Worm (Caenorhabditis elegans) whole organism, L4 larva: ENCODE measurements around the gene C05G5.2.

Source experiments
- D1046.2 ChIP-seq: fragments of 200-800 bp; sonication (Bioruptor generic); IDR thresholded peaks from 2 replicates; pipeline ENCODE4 v1.3.6; 2022; ENCODE audit warnings: missing genetic modification characterization, missing compliant biosample characterization
- F10B5.3 ChIP-seq: sonication (generic microtip); optimal IDR thresholded peaks from 2 replicates; lab custom pipeline; 2016; ENCODE audit warnings: mild to moderate bottlenecking, missing genetic modification characterization, missing compliant biosample characterization
- F26F4.8 ChIP-seq: fragments of 200-800 bp; sonication (Bioruptor generic); conservative IDR thresholded peaks from 2 replicates; pipeline ENCODE4 v1.3.6; 2022; ENCODE audit warnings: missing genetic modification characterization, missing compliant biosample characterization
- aha-1 ChIP-seq: fragments of 150-350 bp; peaks from one replicate; lab custom pipeline; 2014; ENCODE audit warnings: missing biosample characterization, missing genetic modification characterization
- ama-1 ChIP-seq: fragments of 150-350 bp; optimal IDR thresholded peaks from 2 replicates; lab custom pipeline; 2014; ENCODE audit warnings: inconsistent platforms, mixed read lengths
- ceh-20 ChIP-seq: fragments of 200-800 bp; sonication (Bioruptor generic); IDR thresholded peaks from 2 replicates; pipeline ENCODE4 v1.3.6; 2022; ENCODE audit warnings: missing genetic modification reagents, missing genetic modification characterization, missing compliant biosample characterization
- ceh-32 ChIP-seq: sonication (generic microtip); optimal IDR thresholded peaks from 2 replicates; lab custom pipeline; 2016; ENCODE audit warnings: mild to moderate bottlenecking, missing genetic modification characterization, missing compliant biosample characterization; ENCODE audit not compliant: poor library complexity
- daf-12 ChIP-seq: fragments of 150-350 bp; optimal IDR thresholded peaks from 2 replicates; lab custom pipeline; 2014; ENCODE audit warnings: missing biosample characterization, missing genetic modification reagents, missing genetic modification characterization
- daf-16 ChIP-seq, 3 experiments: sonication (generic microtip); optimal IDR thresholded peaks; 2 replicates each; lab custom pipeline; 2016 to 2017; ENCODE audit warnings: missing genetic modification characterization in 3 of 3, missing genetic modification reagents in 3 of 3, mild to moderate bottlenecking in 2 of 3, missing compliant biosample characterization in 2 of 3, missing biosample characterization in 1 of 3, moderate library complexity in 1 of 3
- dmd-6 ChIP-seq: fragments of 200-800 bp; sonication (Bioruptor generic); IDR thresholded peaks from 2 replicates; pipeline ENCODE4 v1.3.6; 2022; ENCODE audit warnings: missing genetic modification reagents, missing genetic modification characterization, missing compliant biosample characterization
- egl-43 ChIP-seq: fragments of 200-800 bp; sonication (Bioruptor generic); IDR thresholded peaks from 2 replicates; pipeline ENCODE4 v1.3.6; 2022; ENCODE audit warnings: missing genetic modification reagents, missing genetic modification characterization, missing compliant biosample characterization
- fkh-10 ChIP-seq: fragments of 150-350 bp; optimal IDR thresholded peaks from 2 replicates; lab custom pipeline; 2014; ENCODE audit warnings: missing biosample characterization, missing genetic modification reagents, missing genetic modification characterization
- gei-8 ChIP-seq: fragments of 200-800 bp; sonication (Bioruptor generic); optimal IDR thresholded peaks from 2 replicates; lab custom pipeline; 2018; ENCODE audit warnings: mild to moderate bottlenecking, missing genetic modification characterization, missing compliant biosample characterization
- hlh-11 ChIP-seq: fragments of 200-800 bp; sonication (Bioruptor generic); optimal IDR thresholded peaks from 2 replicates; lab custom pipeline; 2018; ENCODE audit warnings: mild to moderate bottlenecking, missing genetic modification characterization, missing compliant biosample characterization
- hlh-30 ChIP-seq: sonication (generic microtip); optimal IDR thresholded peaks from 2 replicates; lab custom pipeline; 2017; ENCODE audit warnings: antibody characterized with exemption, mild to moderate bottlenecking, missing genetic modification characterization, missing compliant biosample characterization; ENCODE audit not compliant: insufficient read depth
- hmg-1.1 ChIP-seq: fragments of 200-800 bp; sonication (Bioruptor generic); IDR thresholded peaks from 2 replicates; pipeline ENCODE4 v1.3.6; 2022; ENCODE audit warnings: missing genetic modification reagents, missing genetic modification characterization, missing compliant biosample characterization
- lin-13 ChIP-seq: fragments of 150-350 bp; optimal IDR thresholded peaks from 2 replicates; lab custom pipeline; 2014; ENCODE audit warnings: missing biosample characterization, missing genetic modification reagents, missing genetic modification characterization
- madf-5 ChIP-seq, 2 experiments: fragments of 200-800 bp; sonication (Bioruptor generic); IDR thresholded peaks; 2 replicates each; pipeline ENCODE4 v1.3.6; 2022; ENCODE audit warnings: missing compliant biosample characterization in 2 of 2, missing genetic modification characterization in 2 of 2
- mdl-1 ChIP-seq, 2 experiments: fragments of 150-350 bp in 1 of 2; sonication (generic microtip) in 1 of 2; optimal IDR thresholded peaks; 2 replicates each; lab custom pipeline; 2014 to 2017; ENCODE audit warnings: missing biosample characterization in 2 of 2, missing genetic modification characterization in 2 of 2
- mep-1 ChIP-seq: fragments of 150-350 bp; sonication (generic microtip); optimal IDR thresholded peaks from 3 replicates; lab custom pipeline; 2014; ENCODE audit warnings: missing biosample characterization, missing genetic modification characterization
- mes-2 ChIP-seq: sonication (generic microtip); optimal IDR thresholded peaks from 2 replicates; lab custom pipeline; 2016; ENCODE audit warnings: missing genotype, mild to moderate bottlenecking, missing genetic modification characterization, missing compliant biosample characterization; ENCODE audit not compliant: poor library complexity, severe bottlenecking
- mxl-2 ChIP-seq: fragments of 200-800 bp; sonication (Bioruptor generic); conservative IDR thresholded peaks from 2 replicates; pipeline ENCODE4 v1.3.6; 2022; ENCODE audit warnings: missing genetic modification reagents, missing genetic modification characterization, missing compliant biosample characterization
- mxl-3 ChIP-seq: fragments of 200-800 bp; sonication (Bioruptor generic); optimal IDR thresholded peaks from 2 replicates; lab custom pipeline; 2018; ENCODE audit warnings: mild to moderate bottlenecking, missing genetic modification characterization, missing compliant biosample characterization
- nhr-11 ChIP-seq: fragments of 150-350 bp; optimal IDR thresholded peaks from 2 replicates; lab custom pipeline; 2014; ENCODE audit warnings: missing biosample characterization, missing genetic modification characterization
- nhr-111 ChIP-seq: fragments of 200-800 bp; sonication (Bioruptor generic); optimal IDR thresholded peaks from 2 replicates; lab custom pipeline; 2018; ENCODE audit warnings: mild to moderate bottlenecking, missing genetic modification characterization, missing compliant biosample characterization
- nhr-41 ChIP-seq: fragments of 200-800 bp; sonication (Bioruptor generic); IDR thresholded peaks from 2 replicates; pipeline ENCODE4 v1.3.6; 2022; ENCODE audit warnings: missing genetic modification reagents, missing genetic modification characterization, missing compliant biosample characterization
- nhr-42 ChIP-seq: fragments of 200-800 bp; sonication (Bioruptor generic); IDR thresholded peaks from 2 replicates; pipeline ENCODE4 v1.3.6; 2022; ENCODE audit warnings: missing genetic modification characterization, missing compliant biosample characterization
- nhr-48 ChIP-seq: sonication (generic microtip); optimal IDR thresholded peaks from 2 replicates; lab custom pipeline; 2016; ENCODE audit warnings: mild to moderate bottlenecking, missing genetic modification characterization, missing compliant biosample characterization
- nhr-76 ChIP-seq: fragments of 150-350 bp; optimal IDR thresholded peaks from 2 replicates; lab custom pipeline; 2014; ENCODE audit warnings: missing biosample characterization, missing genetic modification characterization
- nhr-77 ChIP-seq: fragments of 150-350 bp; optimal IDR thresholded peaks from 2 replicates; lab custom pipeline; 2014; ENCODE audit warnings: missing biosample characterization, missing genetic modification characterization
- pha-4 ChIP-seq, 2 experiments: fragments of 150-350 bp in 1 of 2; fragments of 200-800 bp in 1 of 2; sonication (Bioruptor generic) in 1 of 2; IDR thresholded peaks in 1 of 2; optimal IDR thresholded peaks in 1 of 2; 2 replicates each; pipeline versions ENCODE4 v1.3.6 to Lab custom; 2014 to 2022; ENCODE audit warnings: missing genetic modification characterization in 2 of 2, missing genetic modification reagents in 2 of 2, missing biosample characterization in 1 of 2, missing compliant biosample characterization in 1 of 2
- sdz-12 ChIP-seq: fragments of 200-800 bp; sonication (Bioruptor generic); optimal IDR thresholded peaks from 2 replicates; lab custom pipeline; 2018; ENCODE audit warnings: mild to moderate bottlenecking, missing genetic modification characterization, missing compliant biosample characterization
- snpc-1.2 ChIP-seq: fragments of 200-800 bp; sonication (Bioruptor generic); IDR thresholded peaks from 2 replicates; pipeline ENCODE4 v1.3.6; 2022; ENCODE audit warnings: missing genetic modification reagents, missing genetic modification characterization, missing compliant biosample characterization
- tra-1 ChIP-seq: fragments of 200-800 bp; sonication (Bioruptor generic); IDR thresholded peaks from 2 replicates; pipeline ENCODE4 v1.3.6; 2022; ENCODE audit warnings: missing genetic modification reagents, missing genetic modification characterization, missing compliant biosample characterization
- unc-62 ChIP-seq, 3 experiments: fragments of 150-350 bp in 1 of 3; sonication (generic microtip); optimal IDR thresholded peaks in 2 of 3; peaks in 1 of 3; 1 replicate in 1 of 3; 2 replicates in 2 of 3; lab custom pipeline; 2014 to 2017; ENCODE audit warnings: missing biosample characterization in 3 of 3, missing genetic modification characterization in 3 of 3, missing genetic modification reagents in 3 of 3, missing genotype in 1 of 3
- vab-7 ChIP-seq: fragments of 200-800 bp; sonication (Bioruptor generic); IDR thresholded peaks from 2 replicates; pipeline ENCODE4 v1.3.6; 2022; ENCODE audit warnings: missing genetic modification reagents, missing genetic modification characterization, missing compliant biosample characterization
- zag-1 ChIP-seq: fragments of 150-350 bp; optimal IDR thresholded peaks from 2 replicates; lab custom pipeline; 2014; ENCODE audit warnings: missing biosample characterization, missing genetic modification characterization
- zfp-3 ChIP-seq: fragments of 200-800 bp; sonication (Bioruptor generic); conservative IDR thresholded peaks from 2 replicates; pipeline ENCODE4 v1.3.6; 2022; ENCODE audit warnings: missing genetic modification reagents, missing genetic modification characterization, missing compliant biosample characterization

Gene C05G5.2

ce11 chrX:14746948-14747347, at the start of gene C05G5.2 (continued):
- no peak for TF ChIP-seq F26F4.8
- TF ChIP-seq gei-8 (GFP tag; lab: Kevin White, UChicago): no peak
- no peak for TF ChIP-seq ama-1 (lab: Kevin White, UChicago)
- TF ChIP-seq, all 104 proteins: peak for 49

DNA sequence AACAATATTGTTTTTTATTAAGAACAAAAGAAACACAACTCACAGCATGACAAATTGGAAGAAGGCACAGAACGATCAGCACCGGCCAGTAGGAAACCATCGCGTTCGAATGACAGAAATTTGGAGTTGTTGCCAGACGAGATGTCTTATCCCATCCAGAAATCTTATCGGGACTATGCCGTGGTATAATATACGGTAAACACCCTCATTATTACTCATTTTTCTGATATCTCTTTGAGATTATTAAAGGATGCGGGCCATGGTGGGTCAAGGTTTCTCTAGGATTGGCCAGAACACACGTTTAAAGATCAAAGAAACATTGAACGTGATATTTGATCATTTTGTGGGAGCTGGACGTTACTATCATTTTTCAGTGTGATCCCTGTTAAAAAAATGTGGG, 47.2 kb upstream of the C05G5.2 start, which contains the start of gene hch-1:
Gene hch-1, minus strand, starts transcription at position 112 of the 400 bp plus-strand sequence.
- no peak for TF ChIP-seq sdz-12 (GFP tag; lab: Kevin White, UChicago)
- TF ChIP-seq D1046.2 (GFP tag; lab: Robert Waterston, UW): no peak
- no peak for TF ChIP-seq snpc-1.2 (GFP tag; lab: Robert Waterston, UW)
- no peak for TF ChIP-seq nhr-11 (tag; lab: Kevin White, UChicago)
- TF ChIP-seq daf-12 (tag; lab: Kevin White, UChicago): no peak
- peak in 1 of 2 experiments; percentile 80 for TF ChIP-seq unc-62 (GFP tag; optimal IDR thresholded peaks at IDR 0.05 in 1 of 2; lab: Kevin White, UChicago)
- no peak for TF ChIP-seq unc-62 (tag; optimal IDR thresholded peaks at IDR 0.05; lab: Kevin White, UChicago)

ce11 chrX:14701490-14701889, 45.6 kb upstream of the C05G5.2 start, which contains the start of gene F40E10.5:
TSS of gene F40E10.5 (plus strand) at chrX:14701790.
- TF ChIP-seq hlh-30 (tag; lab: Kevin White, UChicago) (no peak), egl-43 (GFP tag; lab: Robert Waterston, UW) (0 out of 2 replicates have a peak, but pooled peaks have one; percentile 32), mep-1 (tag; lab: Kevin White, UChicago) (no peak), nhr-42 (GFP tag; lab: Robert Waterston, UW) (no peak), aha-1 (tag; lab: Kevin White, UChicago) (peak; percentile 38)

ce11 chrX:14704933-14705332, 42.2 kb upstream of the C05G5.2 start:
- TF ChIP-seq ceh-32 (tag; lab: Kevin White, UChicago) (no peak), zag-1 (tag; lab: Kevin White, UChicago) (no peak), F26F4.8 (no peak), nhr-11 (tag; lab: Kevin White, UChicago) (no peak), aha-1 (tag; lab: Kevin White, UChicago) (peak; percentile 28), nhr-41 (GFP tag; lab: Robert Waterston, UW) (no peak), egl-43 (GFP tag; lab: Robert Waterston, UW) (peak; percentile 14; the same call in 1 of the 2 replicates), nhr-111 (GFP tag; lab: Kevin White, UChicago) (no peak)

- TF ChIP-seq lin-13 (GFP tag; lab: Kevin White, UChicago) (peak; percentile 9), nhr-76 (tag; lab: Kevin White, UChicago) (peak; percentile 2), hmg-1.1 (GFP tag; lab: Robert Waterston, UW) (0 out of 2 replicates have a peak, but pooled peaks have one; percentile 9), aha-1 (tag; lab: Kevin White, UChicago) (peak; percentile 91), daf-16 (GFP tag; optimal IDR thresholded peaks at IDR 0.05; lab: Kevin White, UChicago) (peak in 1 of 2 experiments; percentile 90), daf-16 (tag; optimal IDR thresholded peaks at IDR 0.05; lab: Kevin White, UChicago) (peak; percentile 94), snpc-1.2 (GFP tag; lab: Robert Waterston, UW) (no peak), dmd-6 (GFP tag; lab: Robert Waterston, UW) (peak; percentile 97), ceh-20 (peak; percentile 26; the same call in 1 of the 2 replicates), vab-7 (GFP tag; lab: Robert Waterston, UW) (0 out of 2 replicates have a peak, but pooled peaks have one; percentile 11), unc-62 (GFP tag; optimal IDR thresholded peaks at IDR 0.05 in 1 of 2; lab: Kevin White, UChicago) (peak; percentile 70 to 92), unc-62 (tag; optimal IDR thresholded peaks at IDR 0.05; lab: Kevin White, UChicago) (no peak), madf-5 (GFP tag; IDR thresholded peaks at IDR 0.05; lab: Robert Waterston, UW) (no peak), hlh-30 (tag; lab: Kevin White, UChicago) (peak; percentile 40), nhr-48 (tag; lab: Kevin White, UChicago) (peak; percentile 88), pha-4 (GFP tag; IDR thresholded peaks at IDR 0.05; lab: Robert Waterston, UW) (peak; percentile 54; the same call in 1 of the 2 replicates), pha-4 (tag; optimal IDR thresholded peaks at IDR 0.05; lab: Kevin White, UChicago) (no peak), mep-1 (tag; lab: Kevin White, UChicago) (peak; percentile 43), tra-1 (GFP tag; lab: Robert Waterston, UW) (peak; percentile 94), zfp-3 (GFP tag; lab: Robert Waterston, UW) (0 out of 2 replicates have a peak, but pooled peaks have one; percentile 22), mxl-2 (GFP tag; lab: Robert Waterston, UW) (no peak), fkh-10 (no peak), mdl-1 (tag; optimal IDR thresholded peaks at IDR 0.05; lab: Kevin White, UChicago) (peak in 1 of 2 experiments; percentile 24), F10B5.3 (tag; lab: Kevin White, UChicago) (no peak), nhr-77 (tag; lab: Kevin White, UChicago) (peak; percentile 62), mes-2 (tag; lab: Kevin White, UChicago) (peak; percentile 0), mxl-3 (peak; percentile 29), hlh-11 (peak; percentile 87)
These were observed 40.3 kb upstream of the C05G5.2 start, which contains the start of gene tmem-184 for ce11 chrX:14706698-14707285. TSS of gene tmem-184 (minus strand) at chrX:14706861.
